Fruit fly (Drosophila melanogaster): Measurements from ENCODE around the gene CG11964.

DNA sequence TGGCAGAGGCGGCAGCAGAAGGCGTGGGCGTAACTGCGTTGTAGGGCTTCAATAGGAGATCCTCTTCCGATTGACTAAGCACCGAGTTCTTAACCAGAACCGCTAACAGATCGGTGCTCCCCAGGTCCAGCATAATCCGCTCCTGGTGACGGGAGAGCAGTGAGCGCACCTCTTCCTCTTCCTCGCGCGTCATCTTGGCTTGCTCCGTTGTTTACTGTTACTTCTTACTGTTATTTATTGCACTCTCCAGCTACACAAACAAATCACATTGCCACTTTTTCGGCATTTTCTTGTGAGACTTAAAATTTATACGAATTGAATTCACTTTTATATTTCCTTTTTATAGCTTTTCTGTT, 13.8 kb downstream of the CG11964 start:
- no peak for TF ChIP-seq CG33213 (GFP tag; optimal IDR thresholded peaks at IDR 0.05)
- no peak for TF ChIP-seq CG30020 (tag; optimal IDR thresholded peaks at IDR 0.05)
- TF ChIP-seq CG14667 (GFP tag; IDR thresholded peaks at IDR 0.05) = no peak
- TF ChIP-seq HLH54F (GFP tag; optimal IDR thresholded peaks at IDR 0.05) = no peak
- no peak for TF ChIP-seq NK7.1 (GFP tag; optimal IDR thresholded peaks at IDR 0.05)
- no peak for TF ChIP-seq CG13287 (GFP tag; IDR thresholded peaks at IDR 0.05; ENCODE audit: partially characterized antibody)
- no peak for TF ChIP-seq nom (GFP tag; optimal IDR thresholded peaks at IDR 0.05)
- TF ChIP-seq CG2120 (GFP tag; optimal IDR thresholded peaks at IDR 0.05) = no peak

Data from whole organism, embryonic.